Fruit fly (Drosophila melanogaster) whole organism, adult: Measurements from ENCODE around the gene Grip91.

Source experiments
- CG11617 ChIP-seq: fragments of 200-800 bp; sonication (Bioruptor generic); optimal IDR thresholded peaks from 2 replicates; lab custom pipeline; 2017; ENCODE audit warnings: mild to moderate bottlenecking, missing biosample characterization, missing genetic modification reagents, missing genetic modification characterization
- CG12768 ChIP-seq: fragments of 200-800 bp; sonication (Bioruptor generic); optimal IDR thresholded peaks from 2 replicates; lab custom pipeline; 2017; ENCODE audit warnings: missing biosample characterization, missing genetic modification characterization, mild to moderate bottlenecking, moderate library complexity, missing genetic modification reagents
- CG14711 ChIP-seq: fragments of 200-800 bp; sonication (Bioruptor generic); optimal IDR thresholded peaks from 2 replicates; lab custom pipeline; 2018; ENCODE audit warnings: missing biosample characterization, mild to moderate bottlenecking, missing genetic modification characterization, moderate library complexity
- CG1620 ChIP-seq: fragments of 200-800 bp; sonication (Bioruptor generic); optimal IDR thresholded peaks from 2 replicates; lab custom pipeline; 2016; ENCODE audit warnings: missing biosample characterization, missing genetic modification characterization
- CG33017 ChIP-seq: fragments of 200-800 bp; sonication (Bioruptor generic); optimal IDR thresholded peaks from 2 replicates; lab custom pipeline; 2018; ENCODE audit warnings: missing biosample characterization, mild to moderate bottlenecking, missing genetic modification characterization, moderate library complexity
- CG5204 ChIP-seq: fragments of 200-800 bp; sonication (Bioruptor generic); optimal IDR thresholded peaks from 2 replicates; lab custom pipeline; 2016; ENCODE audit warnings: missing biosample characterization, missing genetic modification characterization
- CG7045 ChIP-seq: fragments of 200-800 bp; sonication (Bioruptor generic); optimal IDR thresholded peaks from 2 replicates; lab custom pipeline; 2017; ENCODE audit warnings: missing biosample characterization, mild to moderate bottlenecking, missing genetic modification characterization
- CG7101 ChIP-seq: fragments of 200-800 bp; sonication (Bioruptor generic); optimal IDR thresholded peaks from 2 replicates; lab custom pipeline; 2018; ENCODE audit warnings: missing biosample characterization, mild to moderate bottlenecking, missing genetic modification characterization, moderate library complexity
- Clk ChIP-seq: fragments of 200-800 bp; sonication (Bioruptor generic); optimal IDR thresholded peaks from 2 replicates; lab custom pipeline; 2017; ENCODE audit warnings: missing biosample characterization, missing genetic modification characterization
- Crg-1 ChIP-seq: fragments of 200-800 bp; sonication (Bioruptor generic); optimal IDR thresholded peaks from 2 replicates; lab custom pipeline; 2016; ENCODE audit warnings: missing biosample characterization, missing genetic modification characterization
- Hr96 ChIP-seq: fragments of 200-800 bp; sonication (Bioruptor generic); optimal IDR thresholded peaks from 2 replicates; lab custom pipeline; 2016; ENCODE audit warnings: missing biosample characterization, missing genetic modification characterization
- Mnt ChIP-seq: fragments of 200-800 bp; sonication (Bioruptor generic); optimal IDR thresholded peaks from 2 replicates; lab custom pipeline; 2016; ENCODE audit warnings: missing biosample characterization, mild to moderate bottlenecking, missing genetic modification characterization
- bab1 ChIP-seq: fragments of 200-800 bp; sonication (Bioruptor generic); optimal IDR thresholded peaks from 3 replicates; lab custom pipeline; 2019; ENCODE audit warnings: missing biosample characterization, mild to moderate bottlenecking, missing genetic modification characterization, moderate library complexity
- cic ChIP-seq: fragments of 200-800 bp; sonication (Bioruptor generic); optimal IDR thresholded peaks from 2 replicates; lab custom pipeline; 2017; ENCODE audit warnings: missing biosample characterization, mild to moderate bottlenecking, missing genetic modification characterization, moderate library complexity
- cnc ChIP-seq, 2 experiments: fragments of >200 bp; optimal IDR thresholded peaks; 2 replicates each; lab custom pipeline; 2017
- kay ChIP-seq: fragments of 200-800 bp; sonication (Bioruptor generic); peaks from one replicate; lab custom pipeline; 2016; ENCODE audit warnings: missing biosample characterization, missing genetic modification characterization, borderline replicate concordance
- ovo ChIP-seq: fragments of 200-800 bp; sonication (Bioruptor generic); optimal IDR thresholded peaks from 2 replicates; lab custom pipeline; 2016; ENCODE audit warnings: missing biosample characterization, missing genetic modification characterization
- pad ChIP-seq: fragments of 200-800 bp; sonication (Bioruptor generic); optimal IDR thresholded peaks from 3 replicates; lab custom pipeline; 2017; ENCODE audit warnings: missing biosample characterization, missing genetic modification characterization, mild to moderate bottlenecking, moderate library complexity, missing genetic modification reagents
- tj ChIP-seq: fragments of 200-800 bp; sonication (Bioruptor generic); optimal IDR thresholded peaks from 3 replicates; lab custom pipeline; 2017; ENCODE audit warnings: missing biosample characterization, mild to moderate bottlenecking, missing genetic modification characterization, moderate library complexity
- toe ChIP-seq: fragments of 200-800 bp; sonication (Bioruptor generic); optimal IDR thresholded peaks from 2 replicates; lab custom pipeline; 2016; ENCODE audit warnings: missing biosample characterization, missing genetic modification characterization

Gene Grip91

DNA sequence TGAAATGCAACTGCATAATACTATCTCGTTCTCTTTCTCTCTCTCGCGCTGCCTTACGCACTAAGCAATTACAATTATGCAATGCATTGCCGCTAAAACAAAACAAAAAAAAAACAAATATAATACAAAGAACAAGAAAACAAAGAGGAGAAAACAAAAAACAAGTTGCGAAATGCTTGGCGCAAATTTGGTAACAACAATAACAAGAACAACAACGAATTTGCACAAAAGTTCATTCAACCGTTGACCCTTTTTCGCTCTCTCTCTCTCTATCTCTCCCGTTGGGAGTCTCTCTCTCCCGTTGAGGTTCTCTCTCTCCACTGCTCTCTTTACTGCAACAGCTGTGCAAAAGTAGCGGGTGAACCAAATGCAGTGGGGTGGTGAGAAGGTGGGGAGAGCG is 2.6 kb upstream of the Grip91 start:
- TF ChIP-seq CG7101 (tag; lab: Kevin White, UChicago) (no peak), cnc (optimal IDR thresholded peaks at IDR 0.05; lab: Kevin White, UChicago) (no peak), bab1 (GFP tag; lab: Kevin White, UChicago) (no peak), tj (GFP tag; lab: Kevin White, UChicago) (peak; percentile 20), Clk (no peak)

DNA sequence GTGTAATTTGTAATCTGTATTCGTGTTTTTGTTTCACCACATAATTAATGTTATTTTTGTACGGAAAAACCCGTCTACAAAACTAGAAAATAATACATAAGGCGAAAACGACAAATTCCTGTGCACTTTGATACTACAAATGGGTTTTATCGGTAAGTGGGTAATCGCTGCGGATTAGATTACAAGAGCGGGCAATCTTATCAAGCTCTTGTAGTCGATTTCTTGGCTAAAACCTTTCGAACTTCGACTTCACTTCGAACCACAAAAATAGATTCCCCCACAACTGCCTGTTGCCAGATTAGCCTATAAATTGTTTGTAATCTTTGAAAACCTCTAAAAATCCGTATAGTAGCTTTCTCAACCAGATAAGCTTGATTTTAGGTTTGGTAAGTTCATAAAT is 3.5 kb downstream of the Grip91 start:
- TF ChIP-seq CG11617 (GFP tag; lab: Kevin White, UChicago) (no peak), Mnt (GFP tag; lab: Kevin White, UChicago) (no peak), tj (GFP tag; lab: Kevin White, UChicago) (no peak), CG33017 (tag; lab: Kevin White, UChicago) (no peak), Hr96 (GFP tag; lab: Kevin White, UChicago) (no peak), CG1620 (GFP tag; lab: Kevin White, UChicago) (no peak), cnc (optimal IDR thresholded peaks at IDR 0.05; lab: Kevin White, UChicago) (no peak), kay (GFP tag; lab: Kevin White, UChicago) (no peak), CG5204 (GFP tag; lab: Kevin White, UChicago) (no peak), cic (GFP tag; lab: Kevin White, UChicago) (no peak), Clk (no peak), ovo (GFP tag; lab: Kevin White, UChicago) (no peak), Crg-1 (no peak), toe (GFP tag; lab: Kevin White, UChicago) (no peak), CG7101 (tag; lab: Kevin White, UChicago) (no peak), CG7045 (GFP tag; lab: Kevin White, UChicago) (no peak), CG12768 (GFP tag; lab: Kevin White, UChicago) (no peak), pad (GFP tag; lab: Kevin White, UChicago) (no peak), CG14711 (tag; lab: Kevin White, UChicago) (no peak)

DNA sequence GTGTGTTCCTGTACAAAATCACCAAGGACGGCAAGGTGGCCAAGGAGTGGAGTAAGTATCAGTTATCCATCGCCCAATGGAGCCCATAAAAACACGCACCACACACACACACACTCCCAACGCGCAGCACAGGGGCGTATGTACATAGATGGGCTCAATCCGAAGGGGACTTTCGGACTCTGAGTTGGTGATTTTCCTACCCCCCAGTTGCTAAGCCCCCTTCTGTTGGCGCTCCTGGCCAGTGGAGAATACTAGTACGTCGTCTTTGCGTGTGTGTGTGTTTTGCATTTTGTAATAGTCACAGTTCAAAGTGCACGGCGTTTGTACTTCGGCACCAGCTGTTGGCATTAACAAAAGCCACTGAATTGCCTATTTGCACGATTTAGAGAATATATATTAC is 4.4 kb downstream of the Grip91 start:
- TF ChIP-seq toe (GFP tag; lab: Kevin White, UChicago) (peak; percentile 72), CG11617 (GFP tag; lab: Kevin White, UChicago) (peak; percentile 54), ovo (GFP tag; lab: Kevin White, UChicago) (no peak), kay (GFP tag; lab: Kevin White, UChicago) (peak; percentile 96), tj (GFP tag; lab: Kevin White, UChicago) (peak; percentile 52), CG33017 (tag; lab: Kevin White, UChicago) (peak; percentile 67), CG7045 (GFP tag; lab: Kevin White, UChicago) (peak; percentile 77), CG12768 (GFP tag; lab: Kevin White, UChicago) (peak; percentile 95), pad (GFP tag; lab: Kevin White, UChicago) (no peak), CG14711 (tag; lab: Kevin White, UChicago) (peak; percentile 48), Clk (peak; percentile 82), CG7101 (tag; lab: Kevin White, UChicago) (peak; percentile 78), cnc (optimal IDR thresholded peaks at IDR 0.05; lab: Kevin White, UChicago) (no peak), Crg-1 (peak; percentile 42), cic (GFP tag; lab: Kevin White, UChicago) (peak; percentile 2), CG5204 (GFP tag; lab: Kevin White, UChicago) (peak; percentile 78), Mnt (GFP tag; lab: Kevin White, UChicago) (peak; percentile 71), CG1620 (GFP tag; lab: Kevin White, UChicago) (peak; percentile 75), bab1 (GFP tag; lab: Kevin White, UChicago) (peak; percentile 29), Hr96 (GFP tag; lab: Kevin White, UChicago) (peak; percentile 89)

DNA sequence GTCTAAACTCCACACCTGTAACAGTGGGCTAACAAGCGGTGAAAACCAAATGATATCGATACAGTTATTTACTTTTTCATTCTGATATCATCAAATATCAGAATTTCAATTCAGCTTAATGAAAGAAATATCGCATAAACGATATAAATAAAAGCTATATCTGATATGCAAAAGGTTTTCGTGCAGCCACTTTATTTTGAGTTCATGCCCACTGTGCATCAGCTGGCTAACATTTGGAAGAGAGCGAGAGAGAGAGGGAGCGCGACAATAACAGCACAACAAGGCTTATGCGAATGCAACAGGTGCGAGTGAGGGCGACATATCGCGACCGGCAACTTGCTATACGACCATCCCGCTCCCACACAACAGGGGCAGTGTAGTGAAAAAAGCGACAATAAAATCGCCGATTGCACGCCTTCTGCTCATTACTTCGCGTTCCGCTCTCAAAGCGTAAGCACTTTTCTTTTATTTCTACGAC is 5.0 kb downstream of the Grip91 start, which contains the start of gene CG11151:
Gene CG11151, plus strand, starts transcription at position 334 of the 478 bp plus-strand sequence.
- TF ChIP-seq cic (GFP tag; lab: Kevin White, UChicago) (peak; percentile 59), tj (GFP tag; lab: Kevin White, UChicago) (peak; percentile 84), CG33017 (tag; lab: Kevin White, UChicago) (peak; percentile 93), CG1620 (GFP tag; lab: Kevin White, UChicago) (peak; percentile 87), CG7101 (tag; lab: Kevin White, UChicago) (peak; percentile 98), kay (GFP tag; lab: Kevin White, UChicago) (peak; percentile 75), CG7045 (GFP tag; lab: Kevin White, UChicago) (peak; percentile 85), bab1 (GFP tag; lab: Kevin White, UChicago) (peak; percentile 97), CG11617 (GFP tag; lab: Kevin White, UChicago) (peak; percentile 95), cnc (optimal IDR thresholded peaks at IDR 0.05; lab: Kevin White, UChicago) (no peak), toe (GFP tag; lab: Kevin White, UChicago) (peak; percentile 88), ovo (GFP tag; lab: Kevin White, UChicago) (peak; percentile 90), CG14711 (tag; lab: Kevin White, UChicago) (peak; percentile 94), Mnt (GFP tag; lab: Kevin White, UChicago) (peak; percentile 87), CG12768 (GFP tag; lab: Kevin White, UChicago) (peak; percentile 92), Crg-1 (peak; percentile 94), Hr96 (GFP tag; lab: Kevin White, UChicago) (no peak), Clk (peak; percentile 73), CG5204 (GFP tag; lab: Kevin White, UChicago) (peak; percentile 88), pad (GFP tag; lab: Kevin White, UChicago) (peak; percentile 99)

DNA sequence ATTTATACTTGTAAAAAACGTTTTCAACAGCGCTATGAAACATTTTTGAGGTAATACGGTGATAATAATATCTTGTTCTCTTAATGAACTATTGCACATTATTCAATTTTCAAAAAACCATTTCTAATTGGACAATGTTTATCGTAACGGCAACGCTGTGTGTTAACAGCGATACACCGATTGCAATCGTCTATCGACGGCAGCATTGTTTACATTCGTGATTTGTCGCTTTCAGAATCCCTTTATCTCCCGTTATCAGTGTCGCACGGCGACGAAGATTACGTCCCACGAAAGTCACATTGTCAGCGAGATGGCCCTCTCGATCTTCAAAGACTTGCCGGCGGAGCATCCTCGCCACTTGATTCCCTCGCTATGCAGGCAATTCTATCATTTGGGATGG is 6.5 kb downstream of the Grip91 start, which contains the start of gene CG11134:
Gene CG11134, plus strand, starts transcription at position 4 of the 400 bp plus-strand sequence.
- TF ChIP-seq cic (GFP tag; lab: Kevin White, UChicago): peak; percentile 5
- peak; percentile 16 for TF ChIP-seq bab1 (GFP tag; lab: Kevin White, UChicago)
- no peak for TF ChIP-seq CG1620 (GFP tag; lab: Kevin White, UChicago)
